Worm (Caenorhabditis elegans) whole organism, L4/young adult: Measurements from ENCODE around the gene srab-2.

Experiments
- W03F9.2 ChIP-seq: fragments of 150-350 bp; optimal IDR thresholded peaks from 2 replicates; lab custom pipeline; 2014; ENCODE audit warnings: missing biosample characterization, missing genetic modification characterization
- him-1 ChIP-seq: sonication (generic microtip); optimal IDR thresholded peaks from 2 replicates; lab custom pipeline; 2016; ENCODE audit warnings: missing genotype, missing genetic modification reagents, missing genetic modification characterization, missing compliant biosample characterization

DNA sequence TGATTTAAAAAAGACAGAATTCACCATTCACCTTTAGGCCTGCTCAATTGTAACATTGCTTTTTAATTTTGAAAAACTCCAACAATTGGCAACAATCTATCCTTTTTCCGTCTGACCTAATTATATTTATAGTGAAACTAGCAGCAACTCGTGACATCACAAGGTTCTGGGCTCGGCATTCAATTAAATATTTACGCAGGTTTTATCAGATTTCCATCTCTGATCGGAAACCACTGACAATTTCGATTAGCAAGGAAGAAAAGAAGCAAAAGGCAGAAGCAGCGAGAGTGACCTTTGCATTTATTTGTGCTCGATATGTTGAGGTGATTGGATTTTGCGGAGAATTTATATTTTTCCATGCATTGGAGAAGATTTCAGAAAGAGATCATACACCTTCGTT is 14.4 kb downstream of the srab-2 start:
- TF ChIP-seq him-1: no peak
- TF ChIP-seq W03F9.2 (tag; lab: Kevin White, UChicago): no peak
